Worm (Caenorhabditis elegans): Measurements from ENCODE around the gene zfp-1.

DNA sequence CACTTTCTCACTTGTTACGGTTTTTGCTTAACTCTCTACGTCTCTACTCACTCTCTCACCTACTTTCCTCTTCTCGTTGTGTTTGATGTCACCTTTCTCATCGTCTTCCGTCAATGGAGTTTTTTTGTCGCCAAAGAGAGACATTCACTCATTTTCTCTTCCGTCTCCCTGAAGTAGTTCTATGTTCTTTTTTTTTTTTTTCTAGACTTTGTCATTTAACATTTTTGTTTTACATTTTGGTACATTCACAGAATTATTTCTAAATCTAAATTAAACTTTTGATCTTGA lies 9.4 kb downstream of the zfp-1 start:
- no peak for TF ChIP-seq aly-1 (tag; optimal IDR thresholded peaks at IDR 0.05)
- TF ChIP-seq ama-1 (optimal IDR thresholded peaks at IDR 0.05), result no peak
- no peak for TF ChIP-seq tra-4 (tag; optimal IDR thresholded peaks at IDR 0.05)
- TF ChIP-seq ceh-13 (GFP tag; optimal IDR thresholded peaks at IDR 0.05), result no peak
- no peak for TF ChIP-seq pes-1 (GFP tag; IDR thresholded peaks at IDR 0.05)
- TF ChIP-seq ceh-36 (tag; optimal IDR thresholded peaks at IDR 0.05), result no peak
- TF ChIP-seq flt-1 (GFP tag; IDR thresholded peaks at IDR 0.05), result no peak
- TF ChIP-seq hmbx-1 (tag; optimal IDR thresholded peaks at IDR 0.05), result no peak
- no peak for TF ChIP-seq B0310.2 (tag; optimal IDR thresholded peaks at IDR 0.05)
- TF ChIP-seq hmg-4 (GFP tag; optimal IDR thresholded peaks at IDR 0.05), result no peak
- no peak for TF ChIP-seq tbx-11 (GFP tag; IDR thresholded peaks at IDR 0.05)
- no peak for TF ChIP-seq F13C5.2 (tag; optimal IDR thresholded peaks at IDR 0.05)

Measured in whole organism, early embryonic.